Worm (Caenorhabditis elegans) whole organism, L2 larva: ENCODE data around the gene nhr-53.

Experiments
- F13H6.1 ChIP-seq: sonication (generic microtip); optimal IDR thresholded peaks from 2 replicates; lab custom pipeline; 2016; ENCODE audit warnings: missing genetic modification characterization, missing compliant biosample characterization
- Y55F3AM.14 ChIP-seq: fragments of 200-800 bp; sonication (Bioruptor generic); optimal IDR thresholded peaks from 2 replicates; lab custom pipeline; 2018; ENCODE audit warnings: mild to moderate bottlenecking, missing genetic modification characterization, missing compliant biosample characterization
- ZK546.5 ChIP-seq: sonication (generic microtip); optimal IDR thresholded peaks from 2 replicates; lab custom pipeline; 2017; ENCODE audit warnings: missing biosample characterization, missing genetic modification characterization
- alr-1 ChIP-seq: fragments of 150-350 bp; optimal IDR thresholded peaks from 2 replicates; lab custom pipeline; 2014; ENCODE audit warnings: missing biosample characterization, missing genetic modification characterization
- aly-2 ChIP-seq: fragments of 150-350 bp; optimal IDR thresholded peaks from 2 replicates; lab custom pipeline; 2014; ENCODE audit warnings: missing biosample characterization, missing genetic modification characterization
- ama-1 ChIP-seq: fragments of 150-350 bp; optimal IDR thresholded peaks from 2 replicates; lab custom pipeline; 2018; ENCODE audit warnings: inconsistent platforms
- blmp-1 ChIP-seq: sonication (generic microtip); optimal IDR thresholded peaks from 2 replicates; lab custom pipeline; 2017; ENCODE audit warnings: missing genetic modification characterization, mild to moderate bottlenecking, missing compliant biosample characterization, antibody characterized with exemption, moderate library complexity; ENCODE audit not compliant: insufficient read depth
- ceh-16 ChIP-seq: fragments of 150-350 bp; optimal IDR thresholded peaks from 2 replicates; lab custom pipeline; 2014; ENCODE audit warnings: missing biosample characterization, missing genetic modification characterization
- ceh-82 ChIP-seq: fragments of 150-350 bp; optimal IDR thresholded peaks from 2 replicates; lab custom pipeline; 2014; ENCODE audit warnings: missing biosample characterization, missing genetic modification characterization
- crh-2 ChIP-seq: sonication (generic microtip); optimal IDR thresholded peaks from 2 replicates; lab custom pipeline; 2017; ENCODE audit warnings: missing biosample characterization, missing genetic modification characterization
- dmd-4 ChIP-seq: sonication (generic microtip); optimal IDR thresholded peaks from 2 replicates; lab custom pipeline; 2017; ENCODE audit warnings: missing biosample characterization, missing genetic modification characterization
- elt-1 ChIP-seq: fragments of 150-350 bp; optimal IDR thresholded peaks from 2 replicates; lab custom pipeline; 2014; ENCODE audit warnings: missing biosample characterization, missing genetic modification characterization
- elt-3 ChIP-seq: sonication (generic microtip); optimal IDR thresholded peaks from 2 replicates; lab custom pipeline; 2017; ENCODE audit warnings: missing biosample characterization, missing genetic modification characterization
- gmeb-1 ChIP-seq: fragments of 150-350 bp; optimal IDR thresholded peaks from 2 replicates; lab custom pipeline; 2014; ENCODE audit warnings: missing biosample characterization, missing genetic modification characterization
- lin-13 ChIP-seq: fragments of 150-350 bp; optimal IDR thresholded peaks from 2 replicates; lab custom pipeline; 2014; ENCODE audit warnings: missing biosample characterization, missing genetic modification reagents, missing genetic modification characterization
- lin-39 ChIP-seq: fragments of 150-350 bp; optimal IDR thresholded peaks from 2 replicates; lab custom pipeline; 2014; ENCODE audit warnings: missing biosample characterization, missing genetic modification reagents, missing genetic modification characterization
- lsy-2 ChIP-seq, 2 experiments: fragments of 150-350 bp in 1 of 2; sonication (generic microtip) in 1 of 2; optimal IDR thresholded peaks; 2 replicates each; lab custom pipeline; 2014 to 2017; ENCODE audit warnings: missing biosample characterization in 2 of 2, missing genetic modification characterization in 2 of 2
- mab-5 ChIP-seq: fragments of 150-350 bp; optimal IDR thresholded peaks from 2 replicates; lab custom pipeline; 2014; ENCODE audit warnings: missing biosample characterization, missing genetic modification characterization
- mbf-1 ChIP-seq: sonication (generic microtip); optimal IDR thresholded peaks from 2 replicates; lab custom pipeline; 2017; ENCODE audit warnings: missing biosample characterization, missing genetic modification characterization
- mdl-1 ChIP-seq, 2 experiments: fragments of 150-350 bp in 1 of 2; sonication (generic microtip) in 1 of 2; optimal IDR thresholded peaks; 2 replicates each; lab custom pipeline; 2017; ENCODE audit warnings: missing biosample characterization in 2 of 2, missing genetic modification characterization in 2 of 2
- nhr-11 ChIP-seq: fragments of 150-350 bp; optimal IDR thresholded peaks from 2 replicates; lab custom pipeline; 2014; ENCODE audit warnings: missing biosample characterization, missing genetic modification characterization
- nhr-12 ChIP-seq: fragments of 150-350 bp; optimal IDR thresholded peaks from 2 replicates; lab custom pipeline; 2014; ENCODE audit warnings: missing biosample characterization, missing genetic modification characterization
- nhr-129 ChIP-seq: fragments of 150-350 bp; optimal IDR thresholded peaks from 2 replicates; lab custom pipeline; 2014; ENCODE audit warnings: missing biosample characterization, missing genetic modification characterization
- nhr-23 ChIP-seq: fragments of 150-350 bp; optimal IDR thresholded peaks from 2 replicates; lab custom pipeline; 2014; ENCODE audit warnings: missing biosample characterization, missing genetic modification reagents, missing genetic modification characterization
- nhr-237 ChIP-seq: fragments of 150-350 bp; optimal IDR thresholded peaks from 2 replicates; lab custom pipeline; 2014; ENCODE audit warnings: missing biosample characterization, missing genetic modification characterization
- nhr-77 ChIP-seq: fragments of 150-350 bp; optimal IDR thresholded peaks from 2 replicates; lab custom pipeline; 2014; ENCODE audit warnings: missing biosample characterization, missing genetic modification characterization
- peb-1 ChIP-seq: fragments of 150-350 bp; optimal IDR thresholded peaks from 2 replicates; lab custom pipeline; 2014; ENCODE audit warnings: missing biosample characterization, missing genetic modification characterization
- skn-1 ChIP-seq: sonication (generic microtip); optimal IDR thresholded peaks from 2 replicates; lab custom pipeline; 2017; ENCODE audit warnings: missing biosample characterization, missing genetic modification characterization
- sma-3 ChIP-seq: sonication (generic microtip); optimal IDR thresholded peaks from 2 replicates; lab custom pipeline; 2016; ENCODE audit warnings: missing genetic modification reagents, missing genetic modification characterization, missing compliant biosample characterization
- snpc-4 ChIP-seq: fragments of 150-350 bp; optimal IDR thresholded peaks from 2 replicates; lab custom pipeline; 2014; ENCODE audit warnings: missing biosample characterization, missing genetic modification characterization
- unc-39 ChIP-seq: fragments of 150-350 bp; optimal IDR thresholded peaks from 2 replicates; lab custom pipeline; 2014; ENCODE audit warnings: missing biosample characterization, missing genetic modification characterization
- zag-1 ChIP-seq: fragments of 150-350 bp; optimal IDR thresholded peaks from 2 replicates; lab custom pipeline; 2014; ENCODE audit warnings: missing biosample characterization, missing genetic modification characterization
- ztf-1 ChIP-seq: fragments of 200-800 bp; sonication (Bioruptor generic); conservative IDR thresholded peaks from 2 replicates; pipeline ENCODE4 v1.3.6; 2022; ENCODE audit warnings: missing genetic modification characterization, missing compliant biosample characterization
- ztf-11 ChIP-seq: sonication (generic microtip); optimal IDR thresholded peaks from 2 replicates; lab custom pipeline; 2017; ENCODE audit warnings: missing biosample characterization, missing genetic modification characterization
- ztf-4 ChIP-seq: fragments of 150-350 bp; optimal IDR thresholded peaks from 2 replicates; lab custom pipeline; 2014; ENCODE audit warnings: missing biosample characterization, missing genetic modification characterization

nhr-53 gene

ce11 chrV:15685599-15685998, 16.6 kb downstream of the nhr-53 start, which contains the start of gene nhr-196:
Gene nhr-196, plus strand, starts transcription at chrV:15685716.
- TF ChIP-seq snpc-4 (no peak), aly-2 (tag; lab: Kevin White, UChicago) (no peak), lin-13 (no peak), mdl-1 (tag; optimal IDR thresholded peaks at IDR 0.05; lab: Kevin White, UChicago) (no peak), nhr-129 (tag; lab: Kevin White, UChicago) (no peak), ZK546.5 (no peak), dmd-4 (tag; lab: Kevin White, UChicago) (no peak), nhr-237 (tag; lab: Kevin White, UChicago) (no peak), gmeb-1 (tag; lab: Kevin White, UChicago) (no peak), sma-3 (no peak)

ce11 chrV:15677222-15677621, 24.9 kb downstream of the nhr-53 start, which contains the start of gene nhr-52:
Gene nhr-52, plus strand, starts transcription at chrV:15677522.
- TF ChIP-seq blmp-1 (tag; lab: Kevin White, UChicago), result no peak
- no peak for TF ChIP-seq nhr-23 (tag; lab: Kevin White, UChicago)
- TF ChIP-seq Y55F3AM.14 (GFP tag; lab: Kevin White, UChicago), result no peak
- no peak for TF ChIP-seq crh-2 (tag; lab: Kevin White, UChicago)
- no peak for TF ChIP-seq mbf-1 (tag; lab: Kevin White, UChicago)
- TF ChIP-seq ceh-82 (tag; lab: Kevin White, UChicago), result no peak
- no peak for TF ChIP-seq ztf-1 (GFP tag; lab: Robert Waterston, UW)
- no peak for TF ChIP-seq nhr-77 (tag; lab: Kevin White, UChicago)
- no peak for TF ChIP-seq nhr-11 (tag; lab: Kevin White, UChicago)
- TF ChIP-seq nhr-129 (tag; lab: Kevin White, UChicago), result no peak
- no peak for TF ChIP-seq ceh-16 (tag; lab: Kevin White, UChicago)
- no peak for TF ChIP-seq unc-39 (tag; lab: Kevin White, UChicago)
- TF ChIP-seq F13H6.1 (tag; lab: Kevin White, UChicago), result no peak
- TF ChIP-seq lsy-2 (tag; optimal IDR thresholded peaks at IDR 0.05; lab: Kevin White, UChicago), result no peak
- TF ChIP-seq snpc-4, result no peak
- TF ChIP-seq lin-39 (tag; lab: Kevin White, UChicago), result no peak
- no peak for TF ChIP-seq ZK546.5
- TF ChIP-seq zag-1 (tag; lab: Kevin White, UChicago), result no peak

ce11 chrV:15674899-15675298, 27.3 kb downstream of the nhr-53 start:
- TF ChIP-seq ztf-11, result no peak
- TF ChIP-seq nhr-12 (tag; lab: Kevin White, UChicago), result no peak
- TF ChIP-seq sma-3, result no peak
- no peak for TF ChIP-seq ztf-1 (GFP tag; lab: Robert Waterston, UW)
- TF ChIP-seq lin-13, result no peak
- no peak for TF ChIP-seq lin-39 (tag; lab: Kevin White, UChicago)
- no peak for TF ChIP-seq ama-1 (lab: Kevin White, UChicago)
- no peak for TF ChIP-seq alr-1 (tag; lab: Kevin White, UChicago)
- TF ChIP-seq mbf-1 (tag; lab: Kevin White, UChicago), result no peak
- TF ChIP-seq elt-1, result no peak
- no peak for TF ChIP-seq ceh-82 (tag; lab: Kevin White, UChicago)
- TF ChIP-seq peb-1 (tag; lab: Kevin White, UChicago), result no peak
- TF ChIP-seq ztf-4 (tag; lab: Kevin White, UChicago), result no peak
- no peak for TF ChIP-seq lsy-2 (tag; optimal IDR thresholded peaks at IDR 0.05; lab: Kevin White, UChicago)
- TF ChIP-seq dmd-4 (tag; lab: Kevin White, UChicago), result no peak
- TF ChIP-seq zag-1 (tag; lab: Kevin White, UChicago), result no peak
- TF ChIP-seq elt-3, result no peak

ce11 chrV:15673707-15674106, 28.5 kb downstream of the nhr-53 start, which contains the start of gene nhr-51:
Gene nhr-51, plus strand, starts transcription at chrV:15674007.
- TF ChIP-seq mdl-1 (tag; optimal IDR thresholded peaks at IDR 0.05; lab: Kevin White, UChicago), result no peak
- no peak for TF ChIP-seq nhr-11 (tag; lab: Kevin White, UChicago)
- no peak for TF ChIP-seq skn-1 (tag; lab: Kevin White, UChicago)
- TF ChIP-seq ztf-1 (GFP tag; lab: Robert Waterston, UW), result no peak
- no peak for TF ChIP-seq ceh-16 (tag; lab: Kevin White, UChicago)
- TF ChIP-seq mab-5 (tag; lab: Kevin White, UChicago), result no peak
- TF ChIP-seq ztf-11, result no peak
- no peak for TF ChIP-seq ZK546.5
- no peak for TF ChIP-seq dmd-4 (tag; lab: Kevin White, UChicago)
- no peak for TF ChIP-seq crh-2 (tag; lab: Kevin White, UChicago)
